Fruit fly (Drosophila melanogaster) whole organism, adult: ENCODE measurements around the gene Saf6.

ENCODE experiments used
- CG33017 ChIP-seq: fragments of 200-800 bp; sonication (Bioruptor generic); optimal IDR thresholded peaks from 2 replicates; lab custom pipeline; 2018; ENCODE audit warnings: missing biosample characterization, mild to moderate bottlenecking, missing genetic modification characterization, moderate library complexity
- Clk ChIP-seq: fragments of 200-800 bp; sonication (Bioruptor generic); optimal IDR thresholded peaks from 2 replicates; lab custom pipeline; 2017; ENCODE audit warnings: missing biosample characterization, missing genetic modification characterization

DNA sequence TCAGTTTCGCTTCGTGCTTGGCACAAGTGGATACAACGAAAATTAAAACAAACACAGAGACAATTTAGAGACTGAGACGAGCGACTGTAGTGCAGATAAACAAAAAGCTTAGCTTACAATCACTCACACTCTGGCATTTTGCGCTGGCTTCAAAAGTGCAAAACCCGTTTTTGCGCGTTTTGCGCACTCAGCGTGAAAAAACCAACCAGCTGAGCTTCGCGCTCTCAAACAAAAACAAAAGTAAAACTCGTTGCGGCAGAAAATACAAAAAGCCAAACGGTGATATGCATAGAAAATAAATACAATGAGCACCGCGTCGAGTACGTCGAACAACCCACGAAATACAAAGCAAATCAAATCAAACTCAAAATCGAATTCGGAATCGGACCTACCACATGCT lies 25.0 kb upstream of the Saf6 start:
- TF ChIP-seq Clk = no peak
- no peak for TF ChIP-seq CG33017 (tag; lab: Kevin White, UChicago)
